Worm (Caenorhabditis elegans): Measurements from ENCODE around the gene ztf-1.

The ztf-1 gene

ce11 chrIII:8741955-8742354 is 50.2 kb downstream of the ztf-1 start:
- TF ChIP-seq ceh-16 (tag; optimal IDR thresholded peaks at IDR 0.05) = no peak
- no peak for TF ChIP-seq lin-15B (tag; optimal IDR thresholded peaks at IDR 0.05)
- TF ChIP-seq fkh-10 (GFP tag; optimal IDR thresholded peaks at IDR 0.05) = no peak
- no peak for TF ChIP-seq nfya-1 (tag; optimal IDR thresholded peaks at IDR 0.05; ENCODE audit: insufficient read depth)
- TF ChIP-seq egl-27 (tag; optimal IDR thresholded peaks at IDR 0.05) = no peak
- TF ChIP-seq nhr-23 (tag; optimal IDR thresholded peaks at IDR 0.05) = no peak
- no peak for TF ChIP-seq mdl-1 (tag; optimal IDR thresholded peaks at IDR 0.05)
- no peak for TF ChIP-seq ama-1 (optimal IDR thresholded peaks at IDR 0.05)
- TF ChIP-seq ceh-28 (tag; optimal IDR thresholded peaks at IDR 0.05) = no peak
- no peak for TF ChIP-seq nhr-237 (tag; optimal IDR thresholded peaks at IDR 0.05)

DNA sequence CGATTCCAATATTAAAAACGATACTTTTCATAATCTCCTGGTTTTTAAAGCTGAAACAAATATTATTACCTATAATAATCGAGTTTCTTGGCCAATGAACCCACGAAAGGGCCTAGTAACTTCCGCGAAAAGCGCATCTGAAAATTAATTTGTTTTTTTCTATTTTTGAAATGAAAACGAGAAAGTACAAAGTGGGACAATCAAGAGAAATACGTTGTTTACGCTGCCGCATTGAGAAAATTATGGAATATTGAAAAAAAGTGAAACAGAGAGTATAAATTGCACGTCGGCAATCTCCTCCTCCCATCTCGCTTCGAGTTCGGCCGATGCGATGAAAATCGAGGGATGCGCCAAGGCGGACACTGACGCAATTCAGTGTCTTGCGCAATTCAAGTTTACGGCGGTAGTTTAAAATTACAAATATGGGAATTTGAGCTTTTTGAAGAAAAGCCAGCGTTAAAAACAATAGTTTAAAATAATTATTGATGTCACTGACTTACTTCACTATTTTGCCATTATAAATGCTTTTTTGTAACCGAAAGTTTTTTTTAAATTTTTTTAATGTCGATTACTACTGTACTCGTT is 50.8 kb downstream of the ztf-1 start, which contains the start of gene pdhk-2:
Gene pdhk-2, minus strand, starts transcription at position 137 of the 585 bp plus-strand sequence.
- peak; percentile 75 for TF ChIP-seq egl-5 (tag; optimal IDR thresholded peaks at IDR 0.05)
- TF ChIP-seq nfya-1 (tag; optimal IDR thresholded peaks at IDR 0.05; ENCODE audit: insufficient read depth) = peak; percentile 92
- peak; percentile 66 for TF ChIP-seq fkh-10 (GFP tag; optimal IDR thresholded peaks at IDR 0.05)
- TF ChIP-seq nhr-25 (tag; optimal IDR thresholded peaks at IDR 0.05) = peak; percentile 91
- TF ChIP-seq ztf-4 (tag; optimal IDR thresholded peaks at IDR 0.05) = peak; percentile 40
- TF ChIP-seq nhr-43 (tag; optimal IDR thresholded peaks at IDR 0.05; ENCODE audit: poor library complexity, severe bottlenecking) = peak; percentile 96
- peak; percentile 95 for TF ChIP-seq lin-15B (tag; optimal IDR thresholded peaks at IDR 0.05)
- TF ChIP-seq snpc-4 (tag; optimal IDR thresholded peaks at IDR 0.05) = peak; percentile 79
- peak; percentile 91 for TF ChIP-seq lsy-12 (tag; optimal IDR thresholded peaks at IDR 0.05)
- no peak for TF ChIP-seq unc-39 (tag; optimal IDR thresholded peaks at IDR 0.05)
- TF ChIP-seq fos-1 (tag; optimal IDR thresholded peaks at IDR 0.05) = no peak
- TF ChIP-seq fkh-2 (tag; optimal IDR thresholded peaks at IDR 0.05) = no peak
- TF ChIP-seq elt-2 (tag; optimal IDR thresholded peaks at IDR 0.05) = peak; percentile 80
- no peak for TF ChIP-seq nhr-12 (tag; optimal IDR thresholded peaks at IDR 0.05)
- TF ChIP-seq nhr-28 (tag; optimal IDR thresholded peaks at IDR 0.05) = peak; percentile 7
- peak; percentile 88 for TF ChIP-seq R02D3.7 (tag; optimal IDR thresholded peaks at IDR 0.05)
- no peak for TF ChIP-seq nhr-237 (tag; optimal IDR thresholded peaks at IDR 0.05)
- TF ChIP-seq unc-62 (GFP tag; optimal IDR thresholded peaks at IDR 0.05) = peak; percentile 73
- TF ChIP-seq jun-1 (tag; optimal IDR thresholded peaks at IDR 0.05) = peak; percentile 88
- no peak for TF ChIP-seq daf-12 (tag; optimal IDR thresholded peaks at IDR 0.05)
- no peak for TF ChIP-seq ZK546.5 (tag; optimal IDR thresholded peaks at IDR 0.05)
- TF ChIP-seq elt-3 (tag; optimal IDR thresholded peaks at IDR 0.05) = no peak
- TF ChIP-seq pqm-1 (tag; optimal IDR thresholded peaks at IDR 0.05) = peak; percentile 71
- peak; percentile 32 for TF ChIP-seq ceh-16 (tag; optimal IDR thresholded peaks at IDR 0.05)
- peak; percentile 94 for TF ChIP-seq nhr-23 (tag; optimal IDR thresholded peaks at IDR 0.05)
- TF ChIP-seq mml-1 (tag; optimal IDR thresholded peaks at IDR 0.05) = no peak
- peak; percentile 36 for TF ChIP-seq aly-2 (tag; optimal IDR thresholded peaks at IDR 0.05)
- peak; percentile 92 for TF ChIP-seq hmg-11 (tag; optimal IDR thresholded peaks at IDR 0.05)
- TF ChIP-seq ceh-9 (tag; optimal IDR thresholded peaks at IDR 0.05) = no peak
- peak; percentile 88 for TF ChIP-seq tbx-2 (tag; optimal IDR thresholded peaks at IDR 0.05)
- TF ChIP-seq nhr-77 (tag; optimal IDR thresholded peaks at IDR 0.05) = peak; percentile 24
- peak; percentile 57 for TF ChIP-seq ama-1 (optimal IDR thresholded peaks at IDR 0.05)
- TF ChIP-seq skn-1 (tag; optimal IDR thresholded peaks at IDR 0.05) = peak; percentile 95
- peak; percentile 46 for TF ChIP-seq nhr-11 (tag; optimal IDR thresholded peaks at IDR 0.05)
- TF ChIP-seq zag-1 (tag; optimal IDR thresholded peaks at IDR 0.05) = peak; percentile 10
- no peak for TF ChIP-seq nhr-67 (tag; optimal IDR thresholded peaks at IDR 0.05)
- TF ChIP-seq lin-39 (tag; optimal IDR thresholded peaks at IDR 0.05) = peak; percentile 89
- TF ChIP-seq elt-1 (tag; optimal IDR thresholded peaks at IDR 0.05) = peak; percentile 72
- TF ChIP-seq pha-4 (tag; optimal IDR thresholded peaks at IDR 0.05) = peak; percentile 97
- peak; percentile 63 for TF ChIP-seq egl-27 (tag; optimal IDR thresholded peaks at IDR 0.05)
- peak; percentile 78 for TF ChIP-seq ceh-82 (tag; optimal IDR thresholded peaks at IDR 0.05)
- no peak for TF ChIP-seq sea-2 (GFP tag; optimal IDR thresholded peaks at IDR 0.05)
- no peak for TF ChIP-seq nhr-76 (tag; optimal IDR thresholded peaks at IDR 0.05)
- no peak for TF ChIP-seq eor-1 (tag; optimal IDR thresholded peaks at IDR 0.05)
- peak; percentile 82 for TF ChIP-seq ceh-28 (tag; optimal IDR thresholded peaks at IDR 0.05)
- no peak for TF ChIP-seq ztf-11 (tag; optimal IDR thresholded peaks at IDR 0.05)
- TF ChIP-seq mdl-1 (tag; optimal IDR thresholded peaks at IDR 0.05) = peak; percentile 48
